Worm (Caenorhabditis elegans): ENCODE data around the gene tat-1.
A peak's percentile ranks its signal among the peaks of the same experiment; 100 is the strongest.

Gene tat-1

DNA sequence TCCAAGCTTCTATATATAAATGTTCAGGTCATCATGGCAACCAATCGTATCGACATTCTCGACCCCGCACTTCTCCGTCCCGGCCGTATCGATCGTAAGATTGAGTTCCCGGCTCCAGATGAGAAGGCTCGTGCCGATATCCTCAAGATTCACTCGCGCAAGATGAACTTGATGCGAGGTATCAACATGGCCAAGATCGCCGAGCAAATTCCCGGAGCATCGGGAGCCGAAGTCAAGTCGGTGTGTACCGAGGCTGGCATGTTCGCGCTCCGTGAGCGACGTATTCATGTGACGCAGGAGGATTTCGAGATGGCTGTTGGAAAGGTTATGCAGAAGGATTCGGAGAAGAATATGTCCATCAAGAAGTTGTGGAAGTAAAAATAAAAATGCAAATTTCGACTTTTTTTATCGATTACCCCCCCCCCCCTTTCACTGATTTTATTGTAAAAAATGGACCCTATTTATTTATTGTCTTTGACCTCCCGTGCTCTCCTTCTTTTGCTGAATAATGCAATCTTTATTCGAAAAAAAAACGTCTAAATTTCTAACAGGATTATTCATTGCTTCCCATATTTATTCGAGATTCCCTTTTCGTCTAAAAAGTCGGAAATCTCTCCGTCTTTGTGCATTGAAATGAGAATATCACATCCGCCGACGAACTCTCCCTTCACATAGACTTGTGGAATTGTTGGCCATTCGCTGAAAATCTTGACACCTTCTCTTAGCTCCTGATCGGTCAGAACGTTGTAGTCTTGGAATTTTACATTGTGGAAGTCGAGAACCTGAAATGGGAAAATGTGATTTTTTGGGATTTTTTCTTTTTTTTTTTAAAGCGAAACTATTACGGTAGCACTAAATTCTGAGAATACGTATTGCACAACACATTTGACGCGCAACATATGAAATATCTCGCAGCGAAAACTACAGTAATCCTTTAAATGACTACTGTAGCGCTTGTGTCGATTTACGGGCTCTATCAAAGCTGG is 49.1 kb downstream of the tat-1 start (continued):
- TF ChIP-seq dmd-8 (GFP tag; IDR thresholded peaks at IDR 0.05) (no peak), nhr-41 (GFP tag; IDR thresholded peaks at IDR 0.05) (no peak), lin-1 (GFP tag; IDR thresholded peaks at IDR 0.05) (no peak), ama-1 (optimal IDR thresholded peaks at IDR 0.05) (no peak), lin-15B (tag; optimal IDR thresholded peaks at IDR 0.05) (no peak)

DNA sequence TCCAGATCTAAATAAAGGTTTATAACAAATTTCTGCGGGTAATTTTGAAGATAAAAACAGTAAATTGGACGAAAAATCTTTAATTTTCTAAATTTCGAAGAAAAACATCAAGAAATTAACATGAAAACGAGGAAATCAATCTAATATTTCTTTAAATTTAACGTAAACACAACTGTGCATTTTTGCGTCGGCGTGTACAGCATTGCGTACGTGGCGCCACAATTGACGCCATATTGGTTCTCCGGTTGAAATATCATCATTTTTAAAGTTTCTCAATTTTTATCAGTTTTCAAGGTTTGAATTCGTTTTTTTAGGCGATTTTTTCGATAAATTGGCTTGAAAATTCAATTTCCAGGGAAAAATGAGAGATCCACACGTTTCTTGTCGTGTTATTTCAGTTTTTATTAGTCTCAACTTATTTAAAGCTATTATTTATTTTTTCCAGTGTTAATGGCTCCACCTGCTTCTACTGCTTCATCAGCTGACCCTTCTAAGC is 51.5 kb downstream of the tat-1 start, which contains the start of gene rpt-6:
Gene rpt-6 (plus strand): TSS at position 446 of the 496 bp plus-strand sequence.
- no peak for TF ChIP-seq zag-1 (tag; optimal IDR thresholded peaks at IDR 0.05)
- no peak for TF ChIP-seq ceh-44 (GFP tag; IDR thresholded peaks at IDR 0.05)
- no peak for TF ChIP-seq ztf-11 (tag; optimal IDR thresholded peaks at IDR 0.05)
- no peak for TF ChIP-seq egl-27 (tag; optimal IDR thresholded peaks at IDR 0.05)
- TF ChIP-seq hif-1 (tag; optimal IDR thresholded peaks at IDR 0.05): no peak
- TF ChIP-seq nhr-11 (tag; optimal IDR thresholded peaks at IDR 0.05): no peak
- TF ChIP-seq nhr-102 (tag; optimal IDR thresholded peaks at IDR 0.05): no peak
- no peak for TF ChIP-seq lim-7 (GFP tag; IDR thresholded peaks at IDR 0.05)
- no peak for TF ChIP-seq D1046.2 (GFP tag; IDR thresholded peaks at IDR 0.05)
- no peak for TF ChIP-seq daf-19 (GFP tag; conservative IDR thresholded peaks at IDR 0.05)
- TF ChIP-seq hlh-30 (tag; optimal IDR thresholded peaks at IDR 0.05; ENCODE audit: insufficient read depth): peak; percentile 11
- TF ChIP-seq attf-4 (tag; optimal IDR thresholded peaks at IDR 0.05): no peak
- no peak for TF ChIP-seq ceh-82 (tag; optimal IDR thresholded peaks at IDR 0.05)
- TF ChIP-seq R02D3.7 (tag; optimal IDR thresholded peaks at IDR 0.05): no peak
- TF ChIP-seq ZK546.5 (tag; optimal IDR thresholded peaks at IDR 0.05): no peak
- no peak for TF ChIP-seq unc-130 (GFP tag; optimal IDR thresholded peaks at IDR 0.05)
- no peak for TF ChIP-seq aly-2 (tag; optimal IDR thresholded peaks at IDR 0.05)
- TF ChIP-seq lsy-2 (tag; optimal IDR thresholded peaks at IDR 0.05): peak in 1 of 2 experiments; percentile 69
- TF ChIP-seq F37D6.2 (tag; optimal IDR thresholded peaks at IDR 0.05): no peak
- no peak for TF ChIP-seq hmg-1.1 (GFP tag; IDR thresholded peaks at IDR 0.05)
- TF ChIP-seq saeg-2 (GFP tag; IDR thresholded peaks at IDR 0.05): no peak
- no peak for TF ChIP-seq nhr-111 (GFP tag; optimal IDR thresholded peaks at IDR 0.05)
- TF ChIP-seq ztf-7 (tag; optimal IDR thresholded peaks at IDR 0.05): no peak
- no peak for TF ChIP-seq nhr-10 (tag; optimal IDR thresholded peaks at IDR 0.05)
- TF ChIP-seq set-16 (GFP tag; IDR thresholded peaks at IDR 0.05): no peak
- no peak for TF ChIP-seq ctbp-1 (GFP tag; IDR thresholded peaks at IDR 0.05)
- no peak for TF ChIP-seq gei-8 (GFP tag; optimal IDR thresholded peaks at IDR 0.05)
- TF ChIP-seq dve-1 (tag; optimal IDR thresholded peaks at IDR 0.05; ENCODE audit: insufficient read depth): peak; percentile 35
- no peak for TF ChIP-seq daf-16 (GFP tag; optimal IDR thresholded peaks at IDR 0.05)
- peak; percentile 57 for TF ChIP-seq daf-16 (tag; optimal IDR thresholded peaks at IDR 0.05)
- no peak for TF ChIP-seq nhr-76 (tag; optimal IDR thresholded peaks at IDR 0.05)
- no peak for TF ChIP-seq hlh-11 (tag; optimal IDR thresholded peaks at IDR 0.05)
- no peak for TF ChIP-seq tra-1 (GFP tag; IDR thresholded peaks at IDR 0.05)
- no peak for TF ChIP-seq lin-15B (tag; optimal IDR thresholded peaks at IDR 0.05)
- TF ChIP-seq Y48G9A.11 (GFP tag; IDR thresholded peaks at IDR 0.05): no peak
- TF ChIP-seq lin-29 (GFP tag; IDR thresholded peaks at IDR 0.05): no peak
- no peak for TF ChIP-seq zfp-3 (GFP tag; conservative IDR thresholded peaks at IDR 0.05)
- TF ChIP-seq mdl-1 (tag; optimal IDR thresholded peaks at IDR 0.05): no peak
- TF ChIP-seq arid-1 (GFP tag; conservative IDR thresholded peaks at IDR 0.05): peak; percentile 58; the same call in 1 of the 2 replicates
- no peak for TF ChIP-seq ZK337.2 (GFP tag; IDR thresholded peaks at IDR 0.05)
- no peak for TF ChIP-seq nhr-6 (tag; optimal IDR thresholded peaks at IDR 0.05)
- no peak for TF ChIP-seq F10B5.3 (tag; optimal IDR thresholded peaks at IDR 0.05)
- no peak for TF ChIP-seq F26F4.8 (GFP tag; conservative IDR thresholded peaks at IDR 0.05)
- no peak for TF ChIP-seq fos-1 (tag; optimal IDR thresholded peaks at IDR 0.05)
